Fruit fly (Drosophila melanogaster) whole organism, embryonic: ENCODE data around the gene klar.

Source experiments
- C15 ChIP-seq: fragments of 200-800 bp; sonication (Bioruptor generic); IDR thresholded peaks from 3 replicates; pipeline ENCODE4 v1.3.6; 2022; ENCODE audit warnings: missing biosample characterization, missing genetic modification characterization
- CG12155 ChIP-seq: fragments of 200-800 bp; sonication (Bioruptor generic); optimal IDR thresholded peaks from 3 replicates; lab custom pipeline; 2016; ENCODE audit warnings: missing biosample characterization, missing genetic modification characterization
- CG1233 ChIP-seq: fragments of 200-800 bp; sonication (Bioruptor generic); optimal IDR thresholded peaks from 4 replicates; lab custom pipeline; 2018; ENCODE audit warnings: missing biosample characterization, mild to moderate bottlenecking, missing genetic modification characterization
- CG12659 ChIP-seq: fragments of 200-800 bp; sonication (Bioruptor generic); optimal IDR thresholded peaks from 3 replicates; lab custom pipeline; 2017; ENCODE audit warnings: mild to moderate bottlenecking, missing biosample characterization, missing genetic modification reagents, missing genetic modification characterization
- CG12769 ChIP-seq: fragments of 200-800 bp; sonication (Bioruptor generic); optimal IDR thresholded peaks from 2 replicates; lab custom pipeline; 2019; ENCODE audit warnings: missing biosample characterization, mild to moderate bottlenecking, missing genetic modification characterization, moderate library complexity
- CG13424 ChIP-seq: fragments of 200-800 bp; sonication (Bioruptor generic); optimal IDR thresholded peaks from 2 replicates; lab custom pipeline; 2019; ENCODE audit warnings: missing biosample characterization, mild to moderate bottlenecking, missing genetic modification characterization, moderate library complexity
- CG14014 ChIP-seq: fragments of 200-800 bp; sonication (Bioruptor generic); IDR thresholded peaks from 2 replicates; pipeline ENCODE4 v1.3.6; 2022; ENCODE audit warnings: missing biosample characterization, missing genetic modification characterization
- CG14667 ChIP-seq: fragments of 200-800 bp; sonication (Bioruptor generic); IDR thresholded peaks from 2 replicates; pipeline ENCODE4 v1.3.6; 2022; ENCODE audit warnings: missing biosample characterization, missing genetic modification characterization
- CG17186 ChIP-seq: fragments of 200-800 bp; sonication (Bioruptor generic); optimal IDR thresholded peaks from 3 replicates; lab custom pipeline; 2017; ENCODE audit warnings: missing biosample characterization, missing genetic modification reagents, missing genetic modification characterization
- CG2120 ChIP-seq: fragments of 200-800 bp; sonication (Bioruptor generic); optimal IDR thresholded peaks from 3 replicates; lab custom pipeline; 2016; ENCODE audit warnings: missing biosample characterization, missing genetic modification characterization
- CG2678 ChIP-seq: fragments of 200-800 bp; sonication (Bioruptor generic); optimal IDR thresholded peaks from 3 replicates; lab custom pipeline; 2019; ENCODE audit warnings: missing biosample characterization, mild to moderate bottlenecking, missing genetic modification characterization, moderate library complexity
- CG2889 ChIP-seq: fragments of 200-800 bp; sonication (Bioruptor generic); IDR thresholded peaks from 3 replicates; pipeline ENCODE4 v1.3.6; 2022; ENCODE audit warnings: missing biosample characterization, missing genetic modification characterization
- CG31365 ChIP-seq: fragments of 200-800 bp; sonication (Bioruptor generic); optimal IDR thresholded peaks from 2 replicates; lab custom pipeline; 2018; ENCODE audit warnings: missing biosample characterization, mild to moderate bottlenecking, missing genetic modification characterization
- CG6765 ChIP-seq: fragments of 200-800 bp; sonication (Bioruptor generic); optimal IDR thresholded peaks from 3 replicates; lab custom pipeline; 2017; ENCODE audit warnings: missing biosample characterization, mild to moderate bottlenecking, missing genetic modification characterization
- Dp ChIP-seq: fragments of 200-800 bp; sonication (Bioruptor generic); optimal IDR thresholded peaks from 2 replicates; lab custom pipeline; 2018; ENCODE audit warnings: missing biosample characterization, mild to moderate bottlenecking, missing genetic modification characterization, moderate library complexity
- E2f2 ChIP-seq: fragments of 200-800 bp; sonication (Bioruptor generic); IDR thresholded peaks from 2 replicates; pipeline ENCODE4 v1.3.6; 2022; ENCODE audit warnings: missing biosample characterization, missing genetic modification characterization
- Gug ChIP-seq: fragments of 200-800 bp; sonication (Bioruptor generic); IDR thresholded peaks from 4 replicates; pipeline ENCODE4 v1.3.6; 2022; ENCODE audit warnings: missing biosample characterization, missing genetic modification characterization
- H2.0 ChIP-seq: fragments of 200-800 bp; sonication (Bioruptor generic); IDR thresholded peaks from 2 replicates; pipeline ENCODE4 v1.3.6; 2022; ENCODE audit warnings: missing biosample characterization, missing genetic modification characterization
- Hand ChIP-seq: fragments of 200-800 bp; sonication (Bioruptor generic); optimal IDR thresholded peaks from 2 replicates; lab custom pipeline; 2017; ENCODE audit warnings: mild to moderate bottlenecking, missing biosample characterization, missing genetic modification reagents, missing genetic modification characterization
- Hmr ChIP-seq: fragments of 200-800 bp; sonication (Bioruptor generic); optimal IDR thresholded peaks from 3 replicates; lab custom pipeline; 2017; ENCODE audit warnings: mild to moderate bottlenecking, missing biosample characterization, missing genetic modification reagents, missing genetic modification characterization
- Hmx ChIP-seq: fragments of 200-800 bp; sonication (Bioruptor generic); optimal IDR thresholded peaks from 2 replicates; lab custom pipeline; 2016; ENCODE audit warnings: missing biosample characterization, missing genetic modification characterization
- NC2β ChIP-seq: fragments of 200-800 bp; sonication (Bioruptor generic); optimal IDR thresholded peaks from 2 replicates; lab custom pipeline; 2016; ENCODE audit warnings: missing biosample characterization, missing genetic modification characterization
- Ptx1 ChIP-seq: fragments of 200-800 bp; sonication (Bioruptor generic); IDR thresholded peaks from 2 replicates; pipeline ENCODE4 v1.3.6; 2022; ENCODE audit warnings: missing biosample characterization, missing genetic modification characterization
- Six4 ChIP-seq: fragments of 200-800 bp; sonication (Bioruptor generic); optimal IDR thresholded peaks from 2 replicates; lab custom pipeline; 2016; ENCODE audit warnings: missing biosample characterization, missing genetic modification characterization
- Spps ChIP-seq: fragments of 200-800 bp; sonication (Bioruptor generic); optimal IDR thresholded peaks from 2 replicates; lab custom pipeline; 2018; ENCODE audit warnings: missing biosample characterization, mild to moderate bottlenecking, missing genetic modification characterization
- TFAM ChIP-seq: fragments of 200-800 bp; sonication (Bioruptor generic); optimal IDR thresholded peaks from 2 replicates; lab custom pipeline; 2017; ENCODE audit warnings: missing biosample characterization, missing genetic modification characterization, inconsistent platforms
- Trl ChIP-seq, 3 experiments: fragments of >200 bp in 2 of 3; fragments of 200-800 bp in 1 of 3; sonication (Bioruptor generic) in 1 of 3; optimal IDR thresholded peaks; 2 replicates in 1 of 3; 3 replicates in 2 of 3; lab custom pipeline; 2016 to 2017; ENCODE audit warnings: missing biosample characterization in 1 of 3, missing genetic modification characterization in 1 of 3
- bcd ChIP-seq: fragments of 200-800 bp; sonication (Bioruptor generic); optimal IDR thresholded peaks from 2 replicates; lab custom pipeline; 2017; ENCODE audit warnings: missing biosample characterization, mild to moderate bottlenecking, missing genetic modification characterization
- bigmax ChIP-seq: fragments of 200-800 bp; sonication (Bioruptor generic); optimal IDR thresholded peaks from 2 replicates; lab custom pipeline; 2018; ENCODE audit warnings: missing biosample characterization, mild to moderate bottlenecking, missing genetic modification characterization
- bowl ChIP-seq: fragments of 200-800 bp; sonication (Bioruptor generic); IDR thresholded peaks from 2 replicates; pipeline ENCODE4 v1.3.6; 2022; ENCODE audit warnings: missing biosample characterization, missing genetic modification characterization
- bsh ChIP-seq, 2 experiments: fragments of 200-800 bp; sonication (Bioruptor generic); optimal IDR thresholded peaks; 2 replicates each; lab custom pipeline; 2017 to 2018; ENCODE audit warnings: mild to moderate bottlenecking in 2 of 2, missing biosample characterization in 2 of 2, missing genetic modification characterization in 2 of 2, moderate library complexity in 1 of 2
- cad ChIP-seq: fragments of >200 bp; optimal IDR thresholded peaks from 2 replicates; lab custom pipeline; 2017; ENCODE audit warnings: missing biosample characterization, missing genetic modification characterization
- cato ChIP-seq: fragments of 200-800 bp; sonication (Bioruptor generic); optimal IDR thresholded peaks from 2 replicates; lab custom pipeline; 2016; ENCODE audit warnings: missing biosample characterization, missing genetic modification characterization, borderline replicate concordance
- chinmo ChIP-seq: fragments of 200-800 bp; sonication (Bioruptor generic); IDR thresholded peaks from 4 replicates; pipeline ENCODE4 v1.3.6; 2022; ENCODE audit warnings: missing biosample characterization, missing genetic modification characterization; ENCODE audit not compliant: partially characterized antibody
- chn ChIP-seq: fragments of 200-800 bp; sonication (Bioruptor generic); optimal IDR thresholded peaks from 2 replicates; lab custom pipeline; 2016; ENCODE audit warnings: missing biosample characterization, missing genetic modification characterization
- crp ChIP-seq, 2 experiments: fragments of 200-800 bp; sonication (Bioruptor generic); optimal IDR thresholded peaks; 2 replicates in 1 of 2; 3 replicates in 1 of 2; lab custom pipeline; 2017; ENCODE audit warnings: missing biosample characterization in 2 of 2, missing genetic modification characterization in 2 of 2, mild to moderate bottlenecking in 1 of 2, moderate library complexity in 1 of 2
- gem ChIP-seq: fragments of 200-800 bp; sonication (Bioruptor generic); optimal IDR thresholded peaks from 2 replicates; lab custom pipeline; 2019; ENCODE audit warnings: missing biosample characterization, mild to moderate bottlenecking, missing genetic modification characterization, moderate library complexity
- hbn ChIP-seq: fragments of 200-800 bp; sonication (Bioruptor generic); IDR thresholded peaks from 2 replicates; pipeline ENCODE4 v1.3.6; 2022; ENCODE audit warnings: missing biosample characterization, missing genetic modification characterization; ENCODE audit not compliant: partially characterized antibody
- ind ChIP-seq: fragments of 200-800 bp; sonication (Bioruptor generic); optimal IDR thresholded peaks from 3 replicates; lab custom pipeline; 2016; ENCODE audit warnings: missing biosample characterization, missing genetic modification characterization
- insv ChIP-seq, 2 experiments: fragments of 200-800 bp; sonication (Bioruptor generic); optimal IDR thresholded peaks; 3 replicates each; lab custom pipeline; 2016 to 2018; ENCODE audit warnings: missing biosample characterization in 2 of 2, missing genetic modification characterization in 2 of 2
- lmd ChIP-seq: fragments of 200-800 bp; sonication (Bioruptor generic); IDR thresholded peaks from 2 replicates; pipeline ENCODE4 v1.3.6; 2022; ENCODE audit warnings: missing biosample characterization, missing genetic modification characterization
- luna ChIP-seq: fragments of 200-800 bp; sonication (Bioruptor generic); optimal IDR thresholded peaks from 2 replicates; lab custom pipeline; 2016; ENCODE audit warnings: missing biosample characterization, missing genetic modification characterization
- pan ChIP-seq, 4 experiments: fragments of >200 bp in 3 of 4; fragments of 200-800 bp in 1 of 4; sonication (Bioruptor generic) in 1 of 4; optimal IDR thresholded peaks in 3 of 4; IDR thresholded peaks in 1 of 4; 2 replicates each; pipeline versions ENCODE4 v1.3.6 to Lab custom; 2017 to 2022; ENCODE audit warnings: missing biosample characterization in 2 of 4, missing genetic modification characterization in 2 of 4, mixed read lengths in 1 of 4
- pho ChIP-seq: fragments of 200-800 bp; sonication (Bioruptor generic); optimal IDR thresholded peaks from 2 replicates; lab custom pipeline; 2016; ENCODE audit warnings: missing biosample characterization, missing genetic modification characterization
- ranshi ChIP-seq: fragments of 200-800 bp; sonication (Bioruptor generic); IDR thresholded peaks from 2 replicates; pipeline ENCODE4 v1.3.6; 2022; ENCODE audit warnings: missing biosample characterization, missing genetic modification characterization
- rib ChIP-seq: fragments of 200-800 bp; sonication (Bioruptor generic); IDR thresholded peaks from 2 replicates; pipeline ENCODE4 v1.3.6; 2022; ENCODE audit warnings: missing biosample characterization, missing genetic modification characterization
- salm ChIP-seq: fragments of 200-800 bp; sonication (Bioruptor generic); optimal IDR thresholded peaks from 2 replicates; lab custom pipeline; 2018; ENCODE audit warnings: missing biosample characterization, mild to moderate bottlenecking, missing genetic modification characterization
- stc ChIP-seq: fragments of 200-800 bp; sonication (Bioruptor generic); IDR thresholded peaks from 2 replicates; pipeline ENCODE4 v1.3.6; 2022; ENCODE audit warnings: missing biosample characterization, missing genetic modification characterization
- trh ChIP-seq: fragments of 200-800 bp; sonication (Bioruptor generic); optimal IDR thresholded peaks from 2 replicates; lab custom pipeline; 2016; ENCODE audit warnings: missing biosample characterization, missing genetic modification characterization
- wor ChIP-seq: fragments of 200-800 bp; sonication (Bioruptor generic); IDR thresholded peaks from 2 replicates; pipeline ENCODE4 v1.3.6; 2022; ENCODE audit warnings: missing biosample characterization, missing genetic modification characterization
- zf30C ChIP-seq: fragments of 200-800 bp; sonication (Bioruptor generic); optimal IDR thresholded peaks from 3 replicates; lab custom pipeline; 2018; ENCODE audit warnings: missing biosample characterization, mild to moderate bottlenecking, missing genetic modification characterization

The klar gene

DNA sequence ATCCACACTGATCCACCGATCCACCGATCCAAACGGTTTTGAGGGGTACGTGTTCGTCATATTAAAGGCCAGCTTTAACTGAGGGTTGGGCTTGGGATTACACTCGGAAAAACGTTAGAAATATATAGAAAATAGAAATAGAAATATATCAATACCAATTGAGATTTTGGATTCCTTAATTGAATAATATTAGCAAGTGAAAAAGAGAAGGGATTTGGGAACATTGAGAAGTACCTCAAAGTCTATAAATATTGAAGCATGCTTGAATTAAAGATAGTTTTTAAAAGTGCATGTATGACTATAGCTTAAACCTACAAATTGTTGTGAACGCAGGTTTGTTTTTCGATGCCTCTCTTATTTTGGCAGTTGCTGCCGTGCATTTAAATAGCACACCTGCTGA, 145.2 kb downstream of the klar start (continued):
- TF ChIP-seq CG2678 (tag; lab: Kevin White, UChicago) (peak; percentile 64), Gug (GFP tag; lab: Robert Waterston, UW) (no peak), NC2β (GFP tag; lab: Kevin White, UChicago) (no peak), lmd (GFP tag; lab: Robert Waterston, UW) (0 out of 2 replicates have a peak, but pooled peaks have one; percentile 13), CG31365 (tag; lab: Kevin White, UChicago) (no peak), Hand (GFP tag; lab: Kevin White, UChicago) (no peak), cad (GFP tag; lab: Kevin White, UChicago) (no peak), hbn (no peak), stc (no peak), gem (peak; percentile 62), cato (GFP tag; lab: Kevin White, UChicago) (no peak), Trl (optimal IDR thresholded peaks at IDR 0.05; lab: Kevin White, UChicago) (no peak), Trl (GFP tag; optimal IDR thresholded peaks at IDR 0.05; lab: Kevin White, UChicago) (no peak), ranshi (no peak), CG6765 (no peak), CG17186 (GFP tag; lab: Kevin White, UChicago) (no peak), Hmx (GFP tag; lab: Kevin White, UChicago) (no peak), CG14667 (GFP tag; lab: Robert Waterston, UW) (no peak), ind (GFP tag; lab: Kevin White, UChicago) (no peak), pho (GFP tag; lab: Kevin White, UChicago) (no peak), insv (GFP tag; optimal IDR thresholded peaks at IDR 0.05; lab: Kevin White, UChicago) (no peak), Hmr (GFP tag; lab: Kevin White, UChicago) (no peak), CG12659 (GFP tag; lab: Kevin White, UChicago) (peak; percentile 5), CG13424 (tag; lab: Kevin White, UChicago) (peak; percentile 54), pan (optimal IDR thresholded peaks at IDR 0.05; lab: Kevin White, UChicago) (no peak), pan (GFP tag; optimal IDR thresholded peaks at IDR 0.05 in 1 of 2, IDR thresholded peaks at IDR 0.05 in 1 of 2) (no peak), CG12155 (GFP tag; lab: Kevin White, UChicago) (no peak), zf30C (peak; percentile 13), wor (GFP tag; lab: Robert Waterston, UW) (no peak), Dp (GFP tag; lab: Kevin White, UChicago) (no peak), H2.0 (no peak), C15 (GFP tag; lab: Robert Waterston, UW) (no peak), trh (GFP tag; lab: Kevin White, UChicago) (no peak), bcd (GFP tag; lab: Kevin White, UChicago) (peak; percentile 10), TFAM (no peak), CG2889 (GFP tag; lab: Robert Waterston, UW) (no peak), bsh (GFP tag; optimal IDR thresholded peaks at IDR 0.05; lab: Kevin White, UChicago) (peak in 1 of 2 experiments; percentile 49), CG1233 (GFP tag; lab: Kevin White, UChicago) (no peak), E2f2 (GFP tag; lab: Robert Waterston, UW) (no peak), crp (GFP tag; optimal IDR thresholded peaks at IDR 0.05; lab: Kevin White, UChicago) (no peak), Spps (tag; lab: Kevin White, UChicago) (no peak), CG2120 (peak; percentile 12), bigmax (GFP tag; lab: Kevin White, UChicago) (no peak), CG14014 (GFP tag; lab: Robert Waterston, UW) (no peak), rib (GFP tag; lab: Robert Waterston, UW) (no peak), chn (GFP tag; lab: Kevin White, UChicago) (no peak), bowl (GFP tag; lab: Robert Waterston, UW) (no peak), chinmo (GFP tag; lab: Robert Waterston, UW) (no peak), salm (tag; lab: Kevin White, UChicago) (no peak), Ptx1 (peak; percentile 27; the same call in 1 of the 2 replicates), CG12769 (tag; lab: Kevin White, UChicago) (no peak), Six4 (GFP tag; lab: Kevin White, UChicago) (no peak), luna (GFP tag; lab: Kevin White, UChicago) (no peak)
